Fruit fly (Drosophila melanogaster) whole organism, embryonic: ENCODE measurements around the gene dikar.

Experiments
- Bteb2 ChIP-seq: fragments of 200-800 bp; sonication (Bioruptor generic); optimal IDR thresholded peaks from 2 replicates; lab custom pipeline; 2016; ENCODE audit warnings: missing biosample characterization, missing genetic modification characterization
- CG10321 ChIP-seq: fragments of 200-800 bp; sonication (Bioruptor generic); IDR thresholded peaks from 2 replicates; pipeline ENCODE4 v1.3.6; 2022; ENCODE audit warnings: missing biosample characterization, missing genetic modification characterization
- CG10654 ChIP-seq: fragments of 200-800 bp; sonication (Bioruptor generic); optimal IDR thresholded peaks from 2 replicates; lab custom pipeline; 2016; ENCODE audit warnings: missing biosample characterization, missing genetic modification characterization
- CG12155 ChIP-seq: fragments of 200-800 bp; sonication (Bioruptor generic); optimal IDR thresholded peaks from 3 replicates; lab custom pipeline; 2016; ENCODE audit warnings: missing biosample characterization, missing genetic modification characterization
- CG12219 ChIP-seq: fragments of 200-800 bp; sonication (Bioruptor generic); optimal IDR thresholded peaks from 3 replicates; lab custom pipeline; 2018; ENCODE audit warnings: missing biosample characterization, mild to moderate bottlenecking, missing genetic modification characterization
- CG13123 ChIP-seq: fragments of 200-800 bp; sonication (Bioruptor generic); optimal IDR thresholded peaks from 2 replicates; lab custom pipeline; 2016; ENCODE audit warnings: missing biosample characterization, missing genetic modification characterization
- CG13296 ChIP-seq: fragments of 200-800 bp; sonication (Bioruptor generic); optimal IDR thresholded peaks from 3 replicates; lab custom pipeline; 2018; ENCODE audit warnings: missing biosample characterization, mild to moderate bottlenecking, missing genetic modification characterization
- CG13624 ChIP-seq: fragments of 200-800 bp; sonication (Bioruptor generic); optimal IDR thresholded peaks from 2 replicates; lab custom pipeline; 2016; ENCODE audit warnings: missing biosample characterization, missing genetic modification characterization
- CG13894 ChIP-seq: fragments of 200-800 bp; sonication (Bioruptor generic); optimal IDR thresholded peaks from 3 replicates; lab custom pipeline; 2018; ENCODE audit warnings: missing biosample characterization, mild to moderate bottlenecking, missing genetic modification characterization, moderate library complexity
- CG17186 ChIP-seq: fragments of 200-800 bp; sonication (Bioruptor generic); optimal IDR thresholded peaks from 3 replicates; lab custom pipeline; 2017; ENCODE audit warnings: missing biosample characterization, missing genetic modification reagents, missing genetic modification characterization
- CG2129 ChIP-seq: fragments of 200-800 bp; sonication (Bioruptor generic); IDR thresholded peaks from 2 replicates; pipeline ENCODE4 v1.3.6; 2022; ENCODE audit warnings: missing biosample characterization, missing genetic modification characterization; ENCODE audit not compliant: partially characterized antibody
- CG30020 ChIP-seq: fragments of 200-800 bp; optimal IDR thresholded peaks from 2 replicates; lab custom pipeline; 2019; ENCODE audit warnings: missing biosample characterization, mild to moderate bottlenecking, missing genetic modification characterization, moderate library complexity
- CG30403 ChIP-seq: fragments of 200-800 bp; sonication (Bioruptor generic); optimal IDR thresholded peaks from 3 replicates; lab custom pipeline; 2016; ENCODE audit warnings: missing biosample characterization, missing genetic modification characterization
- CG31365 ChIP-seq: fragments of 200-800 bp; sonication (Bioruptor generic); optimal IDR thresholded peaks from 2 replicates; lab custom pipeline; 2018; ENCODE audit warnings: missing biosample characterization, mild to moderate bottlenecking, missing genetic modification characterization
- CG4707 ChIP-seq: fragments of 200-800 bp; sonication (Bioruptor generic); optimal IDR thresholded peaks from 2 replicates; lab custom pipeline; 2018; ENCODE audit warnings: missing biosample characterization, mild to moderate bottlenecking, missing genetic modification characterization, moderate library complexity
- CG6254 ChIP-seq: fragments of 200-800 bp; sonication (Bioruptor generic); optimal IDR thresholded peaks from 3 replicates; lab custom pipeline; 2017; ENCODE audit warnings: mild to moderate bottlenecking, missing biosample characterization, missing genetic modification reagents, missing genetic modification characterization
- CG6654 ChIP-seq: fragments of 200-800 bp; sonication (Bioruptor generic); optimal IDR thresholded peaks from 2 replicates; lab custom pipeline; 2017; ENCODE audit warnings: missing biosample characterization, mild to moderate bottlenecking, missing genetic modification characterization
- CG6813 ChIP-seq: fragments of 200-800 bp; sonication (Bioruptor generic); optimal IDR thresholded peaks from 2 replicates; lab custom pipeline; 2017; ENCODE audit warnings: missing biosample characterization, missing genetic modification characterization, mild to moderate bottlenecking, moderate library complexity, missing genetic modification reagents
- CG7928 ChIP-seq: fragments of 200-800 bp; sonication (Bioruptor generic); optimal IDR thresholded peaks from 2 replicates; lab custom pipeline; 2017; ENCODE audit warnings: missing biosample characterization, mild to moderate bottlenecking, missing genetic modification characterization
- CG8089 ChIP-seq: fragments of 200-800 bp; sonication (Bioruptor generic); optimal IDR thresholded peaks from 3 replicates; lab custom pipeline; 2016; ENCODE audit warnings: missing biosample characterization, missing genetic modification characterization
- CG8290 ChIP-seq, 3 experiments: fragments of 200-800 bp; sonication (Bioruptor generic); optimal IDR thresholded peaks; 2 replicates each; lab custom pipeline; 2016 to 2019; ENCODE audit warnings: missing biosample characterization in 3 of 3, missing genetic modification characterization in 3 of 3, mild to moderate bottlenecking in 2 of 3, moderate library complexity in 1 of 3
- CG8944 ChIP-seq: fragments of 200-800 bp; sonication (Bioruptor generic); optimal IDR thresholded peaks from 3 replicates; lab custom pipeline; 2016; ENCODE audit warnings: missing biosample characterization, missing genetic modification characterization
- Dfd ChIP-seq, 2 experiments: fragments of >200 bp; optimal IDR thresholded peaks; 2 replicates each; lab custom pipeline; 2017; ENCODE audit warnings: missing biosample characterization in 2 of 2, missing genetic modification characterization in 2 of 2
- Ets65A ChIP-seq: fragments of 200-800 bp; sonication (Bioruptor generic); peaks from one replicate; lab custom pipeline; 2016; ENCODE audit warnings: missing biosample characterization, missing genetic modification characterization
- Fer2 ChIP-seq: fragments of 200-800 bp; sonication (Bioruptor generic); optimal IDR thresholded peaks from 2 replicates; lab custom pipeline; 2018; ENCODE audit warnings: missing biosample characterization, mild to moderate bottlenecking, missing genetic modification characterization, moderate library complexity
- Gsc ChIP-seq: fragments of 200-800 bp; sonication (Bioruptor generic); IDR thresholded peaks from 2 replicates; pipeline ENCODE4 v1.3.6; 2022; ENCODE audit warnings: missing biosample characterization, missing genetic modification characterization
- HHEX ChIP-seq: fragments of 200-800 bp; sonication (Bioruptor generic); optimal IDR thresholded peaks from 3 replicates; lab custom pipeline; 2017; ENCODE audit warnings: missing biosample characterization, mild to moderate bottlenecking, missing genetic modification characterization, missing genetic modification reagents
- HLHmδ ChIP-seq: fragments of 200-800 bp; sonication (Bioruptor generic); optimal IDR thresholded peaks from 2 replicates; lab custom pipeline; 2018; ENCODE audit warnings: missing biosample characterization, mild to moderate bottlenecking, missing genetic modification characterization, moderate library complexity
- Hand ChIP-seq: fragments of 200-800 bp; sonication (Bioruptor generic); optimal IDR thresholded peaks from 2 replicates; lab custom pipeline; 2017; ENCODE audit warnings: mild to moderate bottlenecking, missing biosample characterization, missing genetic modification reagents, missing genetic modification characterization
- Mad ChIP-seq: fragments of 200-800 bp; sonication (Bioruptor generic); optimal IDR thresholded peaks from 2 replicates; lab custom pipeline; 2016; ENCODE audit warnings: missing biosample characterization, missing genetic modification characterization
- NC2α ChIP-seq: fragments of 200-800 bp; sonication (Bioruptor generic); optimal IDR thresholded peaks from 2 replicates; lab custom pipeline; 2016; ENCODE audit warnings: missing biosample characterization, missing genetic modification characterization
- NFAT ChIP-seq: fragments of 200-800 bp; sonication (Bioruptor generic); IDR thresholded peaks from 2 replicates; pipeline ENCODE4 v1.3.6; 2022; ENCODE audit warnings: missing biosample characterization, missing genetic modification characterization
- Nf-YA ChIP-seq: fragments of 200-800 bp; sonication (Bioruptor generic); IDR thresholded peaks from 2 replicates; pipeline ENCODE4 v1.3.6; 2022; ENCODE audit warnings: missing biosample characterization, missing genetic modification characterization
- Nf-YB ChIP-seq: fragments of 200-800 bp; sonication (Bioruptor generic); optimal IDR thresholded peaks from 3 replicates; lab custom pipeline; 2019; ENCODE audit warnings: missing biosample characterization, mild to moderate bottlenecking, missing genetic modification characterization, moderate library complexity
- Ptx1 ChIP-seq: fragments of 200-800 bp; sonication (Bioruptor generic); IDR thresholded peaks from 2 replicates; pipeline ENCODE4 v1.3.6; 2022; ENCODE audit warnings: missing biosample characterization, missing genetic modification characterization
- Rx ChIP-seq: fragments of 200-800 bp; sonication (Bioruptor generic); IDR thresholded peaks from 2 replicates; pipeline ENCODE4 v1.3.6; 2022; ENCODE audit warnings: missing biosample characterization, missing genetic modification characterization
- Scr ChIP-seq: fragments of 200-800 bp; sonication (Bioruptor generic); IDR thresholded peaks from 2 replicates; pipeline ENCODE4 v1.3.6; 2022; ENCODE audit warnings: missing biosample characterization, missing genetic modification characterization; ENCODE audit not compliant: partially characterized antibody
- YL-1 ChIP-seq: fragments of 200-800 bp; sonication (Bioruptor generic); optimal IDR thresholded peaks from 3 replicates; lab custom pipeline; 2017; ENCODE audit warnings: missing biosample characterization, mild to moderate bottlenecking, missing genetic modification characterization
- ase ChIP-seq: fragments of 200-800 bp; sonication (Bioruptor generic); IDR thresholded peaks from 3 replicates; pipeline ENCODE4 v1.3.6; 2022; ENCODE audit warnings: missing biosample characterization, missing genetic modification characterization
- corto ChIP-seq: fragments of 200-800 bp; sonication (Bioruptor generic); optimal IDR thresholded peaks from 2 replicates; lab custom pipeline; 2016; ENCODE audit warnings: missing biosample characterization, mild to moderate bottlenecking, missing genetic modification characterization, moderate library complexity
- eve ChIP-seq, 2 experiments: fragments of >200 bp; optimal IDR thresholded peaks; 2 replicates each; lab custom pipeline; 2017; ENCODE audit warnings: missing biosample characterization in 2 of 2, missing genetic modification characterization in 2 of 2
- gcm2 ChIP-seq: fragments of 200-800 bp; sonication (Bioruptor generic); optimal IDR thresholded peaks from 2 replicates; lab custom pipeline; 2016; ENCODE audit warnings: missing biosample characterization, missing genetic modification characterization
- her ChIP-seq: fragments of 200-800 bp; sonication (Bioruptor generic); optimal IDR thresholded peaks from 2 replicates; lab custom pipeline; 2016; ENCODE audit warnings: missing biosample characterization, missing genetic modification characterization
- jumu ChIP-seq: fragments of 200-800 bp; sonication (Bioruptor generic); optimal IDR thresholded peaks from 3 replicates; lab custom pipeline; 2016; ENCODE audit warnings: missing biosample characterization, missing genetic modification characterization
- lab ChIP-seq: fragments of 200-800 bp; sonication (Bioruptor generic); optimal IDR thresholded peaks from 3 replicates; lab custom pipeline; 2017; ENCODE audit warnings: missing biosample characterization, missing genetic modification characterization, mild to moderate bottlenecking, moderate library complexity, missing genetic modification reagents
- phol ChIP-seq: fragments of 200-800 bp; sonication (Bioruptor generic); optimal IDR thresholded peaks from 3 replicates; lab custom pipeline; 2018; ENCODE audit warnings: missing biosample characterization, mild to moderate bottlenecking, missing genetic modification characterization, moderate library complexity
- sens ChIP-seq: fragments of 200-800 bp; sonication (Bioruptor generic); peaks from one replicate; lab custom pipeline; 2016; ENCODE audit warnings: missing biosample characterization, missing genetic modification characterization
- so ChIP-seq: fragments of 200-800 bp; sonication (Bioruptor generic); IDR thresholded peaks from 3 replicates; pipeline ENCODE4 v1.3.6; 2022; ENCODE audit warnings: missing biosample characterization, missing genetic modification characterization
- tna ChIP-seq: fragments of 200-800 bp; sonication (Bioruptor generic); IDR thresholded peaks from 2 replicates; pipeline ENCODE4 v1.3.6; 2022; ENCODE audit warnings: missing biosample characterization, missing genetic modification characterization; ENCODE audit not compliant: partially characterized antibody

The dikar gene

dm6 chr3L:6706723-6707591, 36.0 kb downstream of the dikar start (continued):
- no peak for TF ChIP-seq Gsc (GFP tag; lab: Robert Waterston, UW)
- no peak; the same call in 1 of the 2 replicates for TF ChIP-seq Rx (GFP tag; lab: Robert Waterston, UW)
- TF ChIP-seq Ptx1 (GFP tag; lab: Robert Waterston, UW), result peak; percentile 26; the same call in 1 of the 2 replicates
- TF ChIP-seq CG7928 (GFP tag; lab: Kevin White, UChicago), result no peak
- TF ChIP-seq Fer2 (tag; lab: Kevin White, UChicago), result no peak
- TF ChIP-seq CG8089 (GFP tag; lab: Kevin White, UChicago), result no peak
- TF ChIP-seq corto (GFP tag; lab: Kevin White, UChicago), result no peak
- no peak for TF ChIP-seq Scr
- no peak for TF ChIP-seq Hand (GFP tag; lab: Kevin White, UChicago)
- peak; percentile 47 for TF ChIP-seq sens (GFP tag; lab: Kevin White, UChicago)
- no peak for TF ChIP-seq her (GFP tag; lab: Kevin White, UChicago)
- no peak for TF ChIP-seq Bteb2
- no peak for TF ChIP-seq Ets65A
- TF ChIP-seq CG30403 (GFP tag; lab: Kevin White, UChicago), result peak; percentile 18
- TF ChIP-seq CG31365 (tag; lab: Kevin White, UChicago), result no peak
- no peak for TF ChIP-seq so (GFP tag; lab: Robert Waterston, UW)
- TF ChIP-seq CG4707, result no peak
- TF ChIP-seq CG8944 (GFP tag; lab: Kevin White, UChicago), result no peak
- no peak for TF ChIP-seq CG12155 (GFP tag; lab: Kevin White, UChicago)
- TF ChIP-seq CG6254 (GFP tag; lab: Kevin White, UChicago), result no peak
- TF ChIP-seq CG13894 (tag; lab: Kevin White, UChicago), result no peak
- no peak for TF ChIP-seq Dfd (GFP tag; optimal IDR thresholded peaks at IDR 0.05; lab: Kevin White, UChicago)
- TF ChIP-seq phol (tag; lab: Kevin White, UChicago), result peak; percentile 33
- TF ChIP-seq YL-1 (GFP tag; lab: Kevin White, UChicago), result no peak
- no peak for TF ChIP-seq CG6654
- TF ChIP-seq HHEX (GFP tag; lab: Kevin White, UChicago), result no peak
- TF ChIP-seq ase (GFP tag; lab: Robert Waterston, UW), result no peak
- TF ChIP-seq CG10321 (GFP tag; lab: Robert Waterston, UW), result no peak
- TF ChIP-seq CG13624 (GFP tag; lab: Kevin White, UChicago), result no peak
- no peak for TF ChIP-seq jumu (GFP tag; lab: Kevin White, UChicago)
- no peak for TF ChIP-seq CG13296 (GFP tag; lab: Kevin White, UChicago)
- TF ChIP-seq Nf-YB (GFP tag; lab: Kevin White, UChicago), result no peak
- TF ChIP-seq Nf-YA, result no peak
- TF ChIP-seq gcm2, result no peak
- TF ChIP-seq NC2α (GFP tag; lab: Kevin White, UChicago), result no peak
- TF ChIP-seq CG17186, result no peak
- TF ChIP-seq eve (GFP tag; optimal IDR thresholded peaks at IDR 0.05; lab: Kevin White, UChicago), result peak in 1 of 2 experiments; percentile 15
- no peak for TF ChIP-seq HLHmδ (GFP tag; lab: Kevin White, UChicago)
- no peak for TF ChIP-seq tna (GFP tag; lab: Robert Waterston, UW)
- TF ChIP-seq CG8290 (GFP tag; optimal IDR thresholded peaks at IDR 0.05; lab: Kevin White, UChicago), result no peak
- no peak for TF ChIP-seq CG8290 (tag; optimal IDR thresholded peaks at IDR 0.05; lab: Kevin White, UChicago)
- TF ChIP-seq CG13123 (GFP tag; lab: Kevin White, UChicago), result no peak
- no peak for TF ChIP-seq Mad (GFP tag; lab: Kevin White, UChicago)
- no peak for TF ChIP-seq CG2129 (GFP tag; lab: Robert Waterston, UW)
- TF ChIP-seq CG12219, result no peak
- TF ChIP-seq CG30020 (tag; lab: Kevin White, UChicago), result no peak
- no peak for TF ChIP-seq CG10654 (GFP tag; lab: Kevin White, UChicago)
- TF ChIP-seq CG6813 (GFP tag; lab: Kevin White, UChicago), result no peak
- TF ChIP-seq NFAT (GFP tag; lab: Robert Waterston, UW), result no peak
- TF ChIP-seq lab (GFP tag; lab: Kevin White, UChicago), result no peak
